Worm (Caenorhabditis elegans): ENCODE data around the gene T23F6.5.

T23F6.5 gene

ce11 chrIV:12765067-12765466 is 23.7 kb upstream of the T23F6.5 start, which contains the start of gene ZK897.10:
TSS of gene ZK897.10 (plus strand) at chrIV:12765351.
- TF ChIP-seq C04F5.9 (tag; optimal IDR thresholded peaks at IDR 0.05) (no peak), jun-1 (tag; optimal IDR thresholded peaks at IDR 0.05) (peak; percentile 34), elt-2 (tag; optimal IDR thresholded peaks at IDR 0.05) (peak; percentile 53)

- TF ChIP-seq lin-14 (GFP tag; optimal IDR thresholded peaks at IDR 0.05): peak; percentile 78
- TF ChIP-seq fos-1 (tag; optimal IDR thresholded peaks at IDR 0.05): no peak
- no peak for TF ChIP-seq sup-37 (GFP tag; optimal IDR thresholded peaks at IDR 0.05)
- TF ChIP-seq lsy-2 (tag; optimal IDR thresholded peaks at IDR 0.05): peak in 1 of 2 experiments; percentile 16
- TF ChIP-seq fkh-10 (GFP tag; optimal IDR thresholded peaks at IDR 0.05): peak; percentile 87
- TF ChIP-seq skn-1 (tag; optimal IDR thresholded peaks at IDR 0.05): no peak
Observed at ce11 chrIV:12762782-12763181, 21.4 kb upstream of the T23F6.5 start.

ce11 chrIV:12757470-12757869 is 16.1 kb upstream of the T23F6.5 start, which contains the start of gene flp-9:
TSS of gene flp-9 (minus strand) at chrIV:12757570.
- TF ChIP-seq nhr-47 (tag; optimal IDR thresholded peaks at IDR 0.05) (no peak), fkh-4 (tag; optimal IDR thresholded peaks at IDR 0.05; ENCODE audit: borderline replicate concordance) (no peak), swsn-7 (tag; optimal IDR thresholded peaks at IDR 0.05) (no peak), fkh-8 (tag; optimal IDR thresholded peaks at IDR 0.05) (no peak), lsy-2 (tag; optimal IDR thresholded peaks at IDR 0.05) (no peak), alr-1 (tag; optimal IDR thresholded peaks at IDR 0.05; ENCODE audit: borderline replicate concordance) (no peak), jun-1 (tag; optimal IDR thresholded peaks at IDR 0.05) (no peak), egl-27 (tag; optimal IDR thresholded peaks at IDR 0.05) (no peak), ceh-88 (GFP tag; IDR thresholded peaks at IDR 0.05) (no peak), dpl-1 (GFP tag; optimal IDR thresholded peaks at IDR 0.05) (no peak), nhr-85 (tag) (no peak), unc-62 (GFP tag; optimal IDR thresholded peaks at IDR 0.05) (no peak), lir-3 (tag; optimal IDR thresholded peaks at IDR 0.05; ENCODE audit: poor library complexity) (no peak), aha-1 (tag; optimal IDR thresholded peaks at IDR 0.05) (no peak), vab-15 (tag; optimal IDR thresholded peaks at IDR 0.05) (no peak), hlh-4 (tag; optimal IDR thresholded peaks at IDR 0.05) (no peak), unc-130 (tag; optimal IDR thresholded peaks at IDR 0.05) (no peak), sptf-1 (tag; optimal IDR thresholded peaks at IDR 0.05) (no peak)

ce11 chrIV:12755641-12756040 is 14.3 kb upstream of the T23F6.5 start:
- TF ChIP-seq efl-1 (optimal IDR thresholded peaks at IDR 0.05) (no peak), efl-1 (GFP tag; optimal IDR thresholded peaks at IDR 0.05 in 1 of 2) (peak in 1 of 2 experiments; percentile 75), nhr-47 (tag; optimal IDR thresholded peaks at IDR 0.05) (no peak)

- TF ChIP-seq dpl-1 (GFP tag; optimal IDR thresholded peaks at IDR 0.05) (peak in 1 of 3 experiments; percentile 9), ets-5 (GFP tag; IDR thresholded peaks at IDR 0.05) (no peak)
Observed at ce11 chrIV:12754170-12754569, 12.8 kb upstream of the T23F6.5 start.

- TF ChIP-seq sox-4 (tag; optimal IDR thresholded peaks at IDR 0.05): no peak
- TF ChIP-seq Y116A8C.19 (tag; optimal IDR thresholded peaks at IDR 0.05; ENCODE audit: borderline replicate concordance): no peak
- no peak for TF ChIP-seq efl-1 (optimal IDR thresholded peaks at IDR 0.05)
- no peak for TF ChIP-seq efl-1 (GFP tag; optimal IDR thresholded peaks at IDR 0.05 in 1 of 2)
- TF ChIP-seq tbx-2 (tag; optimal IDR thresholded peaks at IDR 0.05): no peak
- TF ChIP-seq aha-1 (tag; optimal IDR thresholded peaks at IDR 0.05): no peak
- no peak for TF ChIP-seq nhr-90 (tag; optimal IDR thresholded peaks at IDR 0.05; ENCODE audit: poor library complexity)
- TF ChIP-seq nhr-76 (tag; optimal IDR thresholded peaks at IDR 0.05): no peak
- no peak for TF ChIP-seq nhr-77 (tag; optimal IDR thresholded peaks at IDR 0.05)
- no peak for TF ChIP-seq C34B4.2 (tag; optimal IDR thresholded peaks at IDR 0.05)
- no peak for TF ChIP-seq skn-1 (tag; optimal IDR thresholded peaks at IDR 0.05)
- no peak for TF ChIP-seq unc-130 (tag; optimal IDR thresholded peaks at IDR 0.05)
- TF ChIP-seq nhr-84 (tag; optimal IDR thresholded peaks at IDR 0.05): no peak
- no peak for TF ChIP-seq ztf-4 (tag; optimal IDR thresholded peaks at IDR 0.05)
- no peak for TF ChIP-seq nhr-12 (tag; optimal IDR thresholded peaks at IDR 0.05)
- TF ChIP-seq C16A3.4 (tag; optimal IDR thresholded peaks at IDR 0.05): no peak
- TF ChIP-seq hpl-2 (GFP tag; optimal IDR thresholded peaks at IDR 0.05): no peak
- TF ChIP-seq sup-37 (GFP tag; optimal IDR thresholded peaks at IDR 0.05): no peak
- no peak for TF ChIP-seq nhr-28 (tag; optimal IDR thresholded peaks at IDR 0.05)
- TF ChIP-seq elt-3 (tag; optimal IDR thresholded peaks at IDR 0.05): no peak
Observed at ce11 chrIV:12748760-12749159, 7.4 kb upstream of the T23F6.5 start.

Measured in whole organism, L1 larva.